Fruit fly (Drosophila melanogaster): ENCODE measurements around the gene CG15696.

DNA sequence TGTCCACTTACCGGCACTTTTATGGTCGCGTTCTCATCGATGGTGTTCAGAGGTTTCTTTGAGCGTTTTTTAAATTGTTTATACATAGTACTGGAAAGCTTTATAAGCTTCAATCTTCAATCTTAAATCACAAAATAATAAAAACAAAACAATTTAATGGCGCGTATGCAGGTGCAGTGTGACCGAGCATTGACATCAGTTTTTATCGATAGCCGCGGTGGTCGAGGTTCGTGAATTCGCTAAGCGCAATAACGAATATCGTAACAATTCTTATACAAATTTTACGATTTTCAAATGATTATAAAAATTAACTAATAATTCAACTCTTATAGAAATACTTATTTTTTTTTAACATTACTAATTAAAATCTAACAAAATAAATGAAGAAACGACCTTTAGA is 30.9 kb upstream of the CG15696 start, which contains the start of gene Fancd2:
- TF ChIP-seq CG9948 (tag; optimal IDR thresholded peaks at IDR 0.05) (no peak), CG17806 (tag; optimal IDR thresholded peaks at IDR 0.05) (no peak), CG12605 (GFP tag; IDR thresholded peaks at IDR 0.05) (no peak), gl (tag; optimal IDR thresholded peaks at IDR 0.05) (no peak), CG10348 (GFP tag; IDR thresholded peaks at IDR 0.05) (no peak), CG34367 (tag; optimal IDR thresholded peaks at IDR 0.05) (no peak), CG4496 (GFP tag; IDR thresholded peaks at IDR 0.05) (no peak)

Data from whole organism, pupa.